In the genomic region with DNA sequence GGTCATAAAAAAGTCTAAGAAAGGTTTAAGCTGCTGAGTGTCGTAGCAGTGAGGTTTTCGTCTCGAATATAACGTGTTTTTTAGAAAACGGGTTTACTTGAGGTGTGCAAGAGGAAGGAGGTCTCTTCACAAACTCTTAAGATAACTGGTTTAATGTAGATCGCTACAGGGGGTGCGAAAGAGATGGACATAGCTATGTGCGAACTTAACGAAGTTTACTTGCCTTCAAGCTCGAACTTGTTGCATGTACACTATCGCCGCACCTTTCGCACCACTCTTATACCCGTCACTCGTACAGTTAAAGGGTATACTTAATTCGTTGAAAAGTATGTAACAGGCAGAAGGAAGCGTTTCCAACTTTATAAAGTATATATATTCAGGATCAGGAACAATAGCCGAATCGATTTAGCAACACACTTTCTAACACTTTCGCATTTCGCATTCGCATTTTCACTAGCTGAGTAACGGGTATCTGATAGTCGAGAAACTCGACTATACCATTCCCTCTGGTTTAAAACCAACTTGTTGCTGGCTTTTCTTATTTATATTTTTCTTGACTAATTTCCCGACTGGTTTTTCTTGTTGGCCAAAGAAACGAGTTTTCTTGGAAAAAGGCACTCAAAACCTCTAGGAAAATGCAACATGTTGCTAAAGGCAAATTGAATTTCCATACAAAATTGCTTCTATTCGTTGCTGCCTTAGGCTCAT, we compare ENCODE assay signal across 3 fruit fly cellular contexts.
A peak's percentile ranks its signal among the peaks of the same experiment; 100 is the strongest.
TF ChIP-seq lines count a peak whose summit lies in the region.

No protein-coding gene starts in this region.

TF ChIP-seq in whole organism, embryonic, 481 proteins besides CTCF, POLR2A, EP300 and RAD21 (continued from another document and continues in another):
- TF ChIP-seq oc (tag; optimal IDR thresholded peaks at IDR 0.05; lab: Kevin White, UChicago), result peak; percentile 80
- peak; percentile 74 for TF ChIP-seq CG18619 (GFP tag; optimal IDR thresholded peaks at IDR 0.05; lab: Kevin White, UChicago)
- peak; percentile 34; the same call in 1 of the 2 replicates for TF ChIP-seq crol (GFP tag; IDR thresholded peaks at IDR 0.05; lab: Robert Waterston, UW)
- no peak for TF ChIP-seq fru (optimal IDR thresholded peaks at IDR 0.05; lab: Kevin White, UChicago)
- TF ChIP-seq hbn (GFP tag; IDR thresholded peaks at IDR 0.05; lab: Robert Waterston, UW; ENCODE audit: partially characterized antibody), result no peak
- peak; percentile 88 for TF ChIP-seq ken (GFP tag; IDR thresholded peaks at IDR 0.05; lab: Robert Waterston, UW)
- TF ChIP-seq CG4854 (GFP tag; optimal IDR thresholded peaks at IDR 0.05; lab: Kevin White, UChicago), result peak; percentile 75
- no peak for TF ChIP-seq D (optimal IDR thresholded peaks at IDR 0.05; lab: Kevin White, UChicago)
- TF ChIP-seq D (GFP tag; optimal IDR thresholded peaks at IDR 0.05; lab: Kevin White, UChicago), result peak; percentile 83
- no peak for TF ChIP-seq grn (GFP tag; optimal IDR thresholded peaks at IDR 0.05; lab: Kevin White, UChicago)
- TF ChIP-seq jing (GFP tag; optimal IDR thresholded peaks at IDR 0.05; lab: Kevin White, UChicago), result peak; percentile 18
- peak; percentile 87 for TF ChIP-seq CG5245 (GFP tag; optimal IDR thresholded peaks at IDR 0.05; lab: Kevin White, UChicago)
- TF ChIP-seq ci (GFP tag; IDR thresholded peaks at IDR 0.05; lab: Robert Waterston, UW), result peak; percentile 94
- peak; percentile 5 for TF ChIP-seq maf-S (GFP tag; optimal IDR thresholded peaks at IDR 0.05; lab: Kevin White, UChicago)
- 0 out of 3 replicates have a peak, but pooled peaks have one; percentile 47 for TF ChIP-seq zen2 (GFP tag; IDR thresholded peaks at IDR 0.05; lab: Robert Waterston, UW; ENCODE audit: partially characterized antibody)
- peak; percentile 89 for TF ChIP-seq CG31441 (GFP tag; IDR thresholded peaks at IDR 0.05; lab: Robert Waterston, UW)
- peak; percentile 68; the same call in 1 of the 3 replicates for TF ChIP-seq so (GFP tag; IDR thresholded peaks at IDR 0.05; lab: Robert Waterston, UW)
- TF ChIP-seq CG6654 (GFP tag; optimal IDR thresholded peaks at IDR 0.05; lab: Kevin White, UChicago), result peak; percentile 46
- TF ChIP-seq CG12219 (GFP tag; optimal IDR thresholded peaks at IDR 0.05; lab: Kevin White, UChicago), result peak; percentile 84
- peak; percentile 75 for TF ChIP-seq CG12942 (GFP tag; optimal IDR thresholded peaks at IDR 0.05; lab: Kevin White, UChicago)
- peak; percentile 62 for TF ChIP-seq CG10147 (GFP tag; optimal IDR thresholded peaks at IDR 0.05; lab: Kevin White, UChicago)
- TF ChIP-seq aop (GFP tag; IDR thresholded peaks at IDR 0.05; lab: Robert Waterston, UW), result peak; percentile 77; the same call in 1 of the 2 replicates
- TF ChIP-seq Dbx (GFP tag; IDR thresholded peaks at IDR 0.05; lab: Robert Waterston, UW), result peak; percentile 77; the same call in 2 of the 3 replicates
- no peak for TF ChIP-seq CG34376 (GFP tag; optimal IDR thresholded peaks at IDR 0.05; lab: Kevin White, UChicago)
- peak; percentile 73 for TF ChIP-seq Bgb (GFP tag; IDR thresholded peaks at IDR 0.05; lab: Robert Waterston, UW; ENCODE audit: partially characterized antibody)
- peak; percentile 60 for TF ChIP-seq dm (GFP tag; optimal IDR thresholded peaks at IDR 0.05; lab: Kevin White, UChicago)
- peak; percentile 83 for TF ChIP-seq CG3163 (GFP tag; optimal IDR thresholded peaks at IDR 0.05; lab: Kevin White, UChicago)
- peak; percentile 20 for TF ChIP-seq CG6683 (GFP tag; optimal IDR thresholded peaks at IDR 0.05; lab: Kevin White, UChicago)
- TF ChIP-seq CG12769 (tag; optimal IDR thresholded peaks at IDR 0.05; lab: Kevin White, UChicago), result peak; percentile 88
- TF ChIP-seq CG12744 (GFP tag; optimal IDR thresholded peaks at IDR 0.05; lab: Kevin White, UChicago), result peak; percentile 32
- peak; percentile 82 for TF ChIP-seq croc (GFP tag; conservative IDR thresholded peaks at IDR 0.05; lab: Robert Waterston, UW)
- TF ChIP-seq CG14710 (tag; optimal IDR thresholded peaks at IDR 0.05; lab: Kevin White, UChicago), result peak; percentile 85
- peak; percentile 83 for TF ChIP-seq H2.0 (GFP tag; IDR thresholded peaks at IDR 0.05; lab: Robert Waterston, UW)
- peak; percentile 58 for TF ChIP-seq gsb (GFP tag; IDR thresholded peaks at IDR 0.05; lab: Robert Waterston, UW)
- TF ChIP-seq CG7928 (GFP tag; optimal IDR thresholded peaks at IDR 0.05; lab: Kevin White, UChicago), result peak; percentile 10
- no peak for TF ChIP-seq Doc2 (GFP tag; IDR thresholded peaks at IDR 0.05; lab: Robert Waterston, UW)
- peak; percentile 89 for TF ChIP-seq CG13424 (tag; optimal IDR thresholded peaks at IDR 0.05; lab: Kevin White, UChicago)
- TF ChIP-seq run (tag; optimal IDR thresholded peaks at IDR 0.05; lab: Kevin White, UChicago), result peak; percentile 33
- TF ChIP-seq gro (GFP tag; optimal IDR thresholded peaks at IDR 0.05; lab: Kevin White, UChicago), result peak; percentile 43

TF ChIP-seq in whole organism, prepupa, 60 proteins besides CTCF, POLR2A, EP300 and RAD21 (continued from another document):
- TF ChIP-seq CG15336 (GFP tag; IDR thresholded peaks at IDR 0.05; lab: Robert Waterston, UW) (peak; percentile 98), CG16779 (tag; optimal IDR thresholded peaks at IDR 0.05; lab: Kevin White, UChicago) (peak; percentile 55), Sox14 (GFP tag; optimal IDR thresholded peaks at IDR 0.05; lab: Kevin White, UChicago) (peak; percentile 89), CG6792 (GFP tag; optimal IDR thresholded peaks at IDR 0.05; lab: Kevin White, UChicago) (peak; percentile 38), fkh (GFP tag; optimal IDR thresholded peaks at IDR 0.05; lab: Kevin White, UChicago) (no peak), CG4318 (GFP tag; optimal IDR thresholded peaks at IDR 0.05; lab: Kevin White, UChicago) (peak; percentile 96), Eip78C (GFP tag; lab: Kevin White, UChicago) (peak; percentile 93), net (GFP tag; optimal IDR thresholded peaks at IDR 0.05; lab: Kevin White, UChicago) (peak; percentile 85), CG8319 (GFP tag; optimal IDR thresholded peaks at IDR 0.05; lab: Kevin White, UChicago) (peak; percentile 14), CG32006 (GFP tag; optimal IDR thresholded peaks at IDR 0.05; lab: Kevin White, UChicago) (peak; percentile 98), CG3919 (GFP tag; optimal IDR thresholded peaks at IDR 0.05; lab: Kevin White, UChicago) (peak; percentile 85), CG9139 (GFP tag; optimal IDR thresholded peaks at IDR 0.05; lab: Kevin White, UChicago) (no peak), CG6808 (GFP tag; optimal IDR thresholded peaks at IDR 0.05; lab: Kevin White, UChicago) (peak; percentile 59), CG11294 (GFP tag; IDR thresholded peaks at IDR 0.05; lab: Robert Waterston, UW) (peak; percentile 95), Hr4 (GFP tag; optimal IDR thresholded peaks at IDR 0.05; lab: Kevin White, UChicago) (peak; percentile 98), CG10669 (GFP tag; optimal IDR thresholded peaks at IDR 0.05; lab: Kevin White, UChicago) (peak; percentile 58), CG1621 (tag; optimal IDR thresholded peaks at IDR 0.05; lab: Kevin White, UChicago) (peak; percentile 40), OdsH (GFP tag; optimal IDR thresholded peaks at IDR 0.05; lab: Kevin White, UChicago) (peak; percentile 90), Ets96B (tag; optimal IDR thresholded peaks at IDR 0.05; lab: Kevin White, UChicago) (peak; percentile 72), CG34406 (GFP tag; optimal IDR thresholded peaks at IDR 0.05; lab: Kevin White, UChicago) (peak; percentile 27), acj6 (GFP tag; optimal IDR thresholded peaks at IDR 0.05; lab: Kevin White, UChicago) (peak; percentile 78), cyc (GFP tag; optimal IDR thresholded peaks at IDR 0.05; lab: Kevin White, UChicago) (peak; percentile 51), Ets21C (GFP tag; optimal IDR thresholded peaks at IDR 0.05; lab: Kevin White, UChicago) (peak; percentile 27), topi (GFP tag; optimal IDR thresholded peaks at IDR 0.05; lab: Kevin White, UChicago) (peak; percentile 51), salr (GFP tag; optimal IDR thresholded peaks at IDR 0.05; lab: Kevin White, UChicago) (peak; percentile 40 to 88), CG10631 (GFP tag; optimal IDR thresholded peaks at IDR 0.05; lab: Kevin White, UChicago) (peak; percentile 87), eg (GFP tag; IDR thresholded peaks at IDR 0.05; lab: Robert Waterston, UW) (peak; percentile 98), fd59A (GFP tag; optimal IDR thresholded peaks at IDR 0.05; lab: Kevin White, UChicago) (peak; percentile 55), Gug (GFP tag; IDR thresholded peaks at IDR 0.05; lab: Robert Waterston, UW) (peak; percentile 96), CG31627 (GFP tag; optimal IDR thresholded peaks at IDR 0.05; lab: Kevin White, UChicago) (peak; percentile 40), esn (GFP tag; optimal IDR thresholded peaks at IDR 0.05; lab: Kevin White, UChicago) (peak; percentile 50), CG6854 (GFP tag; optimal IDR thresholded peaks at IDR 0.05; lab: Kevin White, UChicago) (peak; percentile 37), Hr39 (GFP tag; optimal IDR thresholded peaks at IDR 0.05; lab: Kevin White, UChicago) (peak; percentile 61), achi (GFP tag; optimal IDR thresholded peaks at IDR 0.05; lab: Kevin White, UChicago) (peak; percentile 88), CG3032 (tag; optimal IDR thresholded peaks at IDR 0.05; lab: Kevin White, UChicago) (peak; percentile 75), Eip93F (GFP tag; optimal IDR thresholded peaks at IDR 0.05; lab: Kevin White, UChicago) (no peak), CG6163 (GFP tag; IDR thresholded peaks at IDR 0.05; lab: Robert Waterston, UW) (peak; percentile 97), Sox102F (GFP tag; optimal IDR thresholded peaks at IDR 0.05; lab: Kevin White, UChicago) (peak; percentile 20), CG11762 (GFP tag; optimal IDR thresholded peaks at IDR 0.05; lab: Kevin White, UChicago; ENCODE audit: insufficient read depth) (peak; percentile 74), CG11902 (GFP tag; optimal IDR thresholded peaks at IDR 0.05; lab: Kevin White, UChicago) (no peak), Smox (GFP tag; optimal IDR thresholded peaks at IDR 0.05; lab: Kevin White, UChicago) (no peak)

TF ChIP-seq in whole organism, wandering third instar larva, 38 proteins besides CTCF, POLR2A, EP300 and RAD21 (continued from another document):
- TF ChIP-seq Jra (GFP tag; optimal IDR thresholded peaks at IDR 0.05; lab: Kevin White, UChicago), result no peak
- TF ChIP-seq sv (GFP tag; optimal IDR thresholded peaks at IDR 0.05; lab: Kevin White, UChicago), result peak; percentile 6
- TF ChIP-seq Vsx2 (GFP tag; optimal IDR thresholded peaks at IDR 0.05; lab: Kevin White, UChicago; ENCODE audit: partially characterized antibody), result peak; percentile 97
- peak; percentile 42 for TF ChIP-seq br (GFP tag; optimal IDR thresholded peaks at IDR 0.05; lab: Kevin White, UChicago)
- no peak for TF ChIP-seq jim (GFP tag; optimal IDR thresholded peaks at IDR 0.05; lab: Kevin White, UChicago)
- TF ChIP-seq pan (optimal IDR thresholded peaks at IDR 0.05; lab: Kevin White, UChicago), result no peak
- no peak for TF ChIP-seq tai (GFP tag; optimal IDR thresholded peaks at IDR 0.05; lab: Kevin White, UChicago)
- TF ChIP-seq Hr83 (GFP tag; optimal IDR thresholded peaks at IDR 0.05; lab: Kevin White, UChicago; ENCODE audit: poor library complexity, severe bottlenecking), result no peak
- no peak for TF ChIP-seq sage (GFP tag; optimal IDR thresholded peaks at IDR 0.05; lab: Kevin White, UChicago)
- TF ChIP-seq CrebA (GFP tag; optimal IDR thresholded peaks at IDR 0.05; lab: Kevin White, UChicago; ENCODE audit: borderline replicate concordance), result no peak
- peak; percentile 62 for TF ChIP-seq HLH106 (tag; optimal IDR thresholded peaks at IDR 0.05; lab: Kevin White, UChicago)
- TF ChIP-seq OdsH (GFP tag; optimal IDR thresholded peaks at IDR 0.05; lab: Kevin White, UChicago), result peak; percentile 36
- TF ChIP-seq Rel (GFP tag; optimal IDR thresholded peaks at IDR 0.05; lab: Kevin White, UChicago), result no peak
- TF ChIP-seq Rel (tag; optimal IDR thresholded peaks at IDR 0.05; lab: Kevin White, UChicago), result no peak
- no peak for TF ChIP-seq Mio (GFP tag; optimal IDR thresholded peaks at IDR 0.05; lab: Kevin White, UChicago)
TF ChIP-seq in whole organism, wandering third instar larva: peak in this region for 17.
